Worm (Caenorhabditis elegans): ENCODE data around the gene rabx-5.

DNA sequence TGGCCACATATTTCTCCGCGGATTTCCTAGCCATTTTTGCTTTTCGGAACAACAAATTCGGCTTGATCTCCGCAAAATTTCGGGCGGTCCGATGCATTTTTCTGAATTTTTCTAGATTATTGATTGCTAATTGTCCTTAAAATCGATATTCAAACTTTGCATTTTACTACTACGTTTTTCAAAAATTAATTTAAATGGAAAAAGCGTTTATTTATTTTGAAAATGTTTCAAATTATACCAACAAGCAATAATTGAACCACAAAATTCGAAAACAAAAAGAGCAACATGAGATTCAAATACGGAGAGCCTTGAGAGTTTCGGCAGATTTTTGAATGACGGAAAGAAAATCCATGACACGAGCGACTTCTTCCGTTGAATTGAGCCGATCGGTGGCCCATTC lies 10.1 kb upstream of the rabx-5 start, which contains the start of gene Y45F3A.9:
- TF ChIP-seq unc-62 (GFP tag; optimal IDR thresholded peaks at IDR 0.05) (no peak), ztf-11 (tag; optimal IDR thresholded peaks at IDR 0.05) (no peak), fkh-10 (GFP tag; optimal IDR thresholded peaks at IDR 0.05) (no peak), lin-15B (tag; optimal IDR thresholded peaks at IDR 0.05) (no peak), pqm-1 (tag; optimal IDR thresholded peaks at IDR 0.05) (no peak), nhr-11 (tag; optimal IDR thresholded peaks at IDR 0.05) (no peak), fkh-4 (tag; optimal IDR thresholded peaks at IDR 0.05; ENCODE audit: borderline replicate concordance) (no peak), ceh-82 (tag; optimal IDR thresholded peaks at IDR 0.05) (no peak), blmp-1 (tag; optimal IDR thresholded peaks at IDR 0.05) (no peak)
